Fruit fly (Drosophila melanogaster) whole organism, embryonic: ENCODE data around the gene Pgls.

Experiments used
- CG10959 ChIP-seq: fragments of 200-800 bp; sonication (Bioruptor generic); IDR thresholded peaks from 2 replicates; pipeline ENCODE4 v1.3.6; 2022; ENCODE audit warnings: missing biosample characterization, missing genetic modification characterization
- CG12769 ChIP-seq: fragments of 200-800 bp; sonication (Bioruptor generic); optimal IDR thresholded peaks from 2 replicates; lab custom pipeline; 2019; ENCODE audit warnings: missing biosample characterization, mild to moderate bottlenecking, missing genetic modification characterization, moderate library complexity
- CG13287 ChIP-seq: fragments of 200-800 bp; sonication (Bioruptor generic); IDR thresholded peaks from 2 replicates; pipeline ENCODE4 v1.3.6; 2022; ENCODE audit warnings: missing biosample characterization, missing genetic modification characterization; ENCODE audit not compliant: partially characterized antibody
- CG14710 ChIP-seq: fragments of 200-800 bp; sonication (Bioruptor generic); optimal IDR thresholded peaks from 3 replicates; lab custom pipeline; 2019; ENCODE audit warnings: missing biosample characterization, mild to moderate bottlenecking, missing genetic modification characterization, moderate library complexity
- CG15479 ChIP-seq: fragments of 200-800 bp; sonication (Bioruptor generic); optimal IDR thresholded peaks from 3 replicates; lab custom pipeline; 2019; ENCODE audit warnings: missing biosample characterization, mild to moderate bottlenecking, missing genetic modification characterization, moderate library complexity
- CG16779 ChIP-seq: fragments of 200-800 bp; sonication (Bioruptor generic); IDR thresholded peaks from 2 replicates; pipeline ENCODE4 v1.3.6; 2022; ENCODE audit warnings: missing biosample characterization, missing genetic modification characterization
- CG16813 ChIP-seq: fragments of 200-800 bp; sonication (Bioruptor generic); IDR thresholded peaks from 3 replicates; pipeline ENCODE4 v1.3.6; 2022; ENCODE audit warnings: missing biosample characterization, missing genetic modification characterization; ENCODE audit not compliant: partially characterized antibody
- CG17612 ChIP-seq: fragments of 200-800 bp; sonication (Bioruptor generic); IDR thresholded peaks from 2 replicates; pipeline ENCODE4 v1.3.6; 2022; ENCODE audit warnings: missing biosample characterization, missing genetic modification characterization
- CG2199 ChIP-seq: fragments of 200-800 bp; sonication (Bioruptor generic); IDR thresholded peaks from 3 replicates; pipeline ENCODE4 v1.3.6; 2022; ENCODE audit warnings: missing biosample characterization, missing genetic modification characterization
- CG2875 ChIP-seq: fragments of 200-800 bp; sonication (Bioruptor generic); optimal IDR thresholded peaks from 2 replicates; lab custom pipeline; 2017; ENCODE audit warnings: missing biosample characterization, mild to moderate bottlenecking, missing genetic modification characterization, missing genetic modification reagents
- CG4360 ChIP-seq: fragments of 200-800 bp; sonication (Bioruptor generic); IDR thresholded peaks from 2 replicates; pipeline ENCODE4 v1.3.6; 2022; ENCODE audit warnings: missing biosample characterization, missing genetic modification characterization
- CG5953 ChIP-seq: fragments of 200-800 bp; sonication (Bioruptor generic); IDR thresholded peaks from 2 replicates; pipeline ENCODE4 v1.3.6; 2022; ENCODE audit warnings: missing biosample characterization, missing genetic modification characterization
- CG6175 ChIP-seq: fragments of 200-800 bp; sonication (Bioruptor generic); IDR thresholded peaks from 3 replicates; pipeline ENCODE4 v1.3.6; 2022; ENCODE audit warnings: missing biosample characterization, missing genetic modification characterization
- CG7786 ChIP-seq: fragments of 200-800 bp; sonication (Bioruptor generic); optimal IDR thresholded peaks from 2 replicates; lab custom pipeline; 2016; ENCODE audit warnings: missing biosample characterization, missing genetic modification characterization
- CG7839 ChIP-seq: fragments of 200-800 bp; sonication (Bioruptor generic); optimal IDR thresholded peaks from 3 replicates; lab custom pipeline; 2018; ENCODE audit warnings: missing biosample characterization, mild to moderate bottlenecking, missing genetic modification characterization, moderate library complexity
- CG9215 ChIP-seq: fragments of 200-800 bp; sonication (Bioruptor generic); IDR thresholded peaks from 2 replicates; pipeline ENCODE4 v1.3.6; 2022; ENCODE audit warnings: missing biosample characterization, missing genetic modification characterization
- Dbx ChIP-seq: fragments of 200-800 bp; sonication (Bioruptor generic); IDR thresholded peaks from 3 replicates; pipeline ENCODE4 v1.3.6; 2022; ENCODE audit warnings: missing biosample characterization, missing genetic modification characterization
- Dll ChIP-seq: fragments of 200-800 bp; sonication (Bioruptor generic); IDR thresholded peaks from 4 replicates; pipeline ENCODE4 v1.3.6; 2022; ENCODE audit warnings: missing biosample characterization, missing genetic modification characterization; ENCODE audit not compliant: partially characterized antibody
- E2f2 ChIP-seq: fragments of 200-800 bp; sonication (Bioruptor generic); IDR thresholded peaks from 2 replicates; pipeline ENCODE4 v1.3.6; 2022; ENCODE audit warnings: missing biosample characterization, missing genetic modification characterization
- HLH4C ChIP-seq: fragments of 200-800 bp; sonication (Bioruptor generic); IDR thresholded peaks from 3 replicates; pipeline ENCODE4 v1.3.6; 2022; ENCODE audit warnings: missing biosample characterization, missing genetic modification characterization; ENCODE audit not compliant: partially characterized antibody
- HmgZ ChIP-seq: fragments of 200-800 bp; sonication (Bioruptor generic); optimal IDR thresholded peaks from 2 replicates; lab custom pipeline; 2018; ENCODE audit warnings: missing biosample characterization, mild to moderate bottlenecking, missing genetic modification characterization
- Hsf ChIP-seq: fragments of 200-800 bp; sonication (Bioruptor generic); optimal IDR thresholded peaks from 3 replicates; lab custom pipeline; 2016; ENCODE audit warnings: missing biosample characterization, missing genetic modification characterization
- Oaz ChIP-seq: fragments of 200-800 bp; sonication (Bioruptor generic); IDR thresholded peaks from 2 replicates; pipeline ENCODE4 v1.3.6; 2022; ENCODE audit warnings: missing biosample characterization, missing genetic modification characterization
- Stat92E ChIP-seq, 3 experiments: fragments of >200 bp in 2 of 3; fragments of 200-800 bp in 1 of 3; sonication (Bioruptor generic) in 1 of 3; optimal IDR thresholded peaks; 2 replicates each; lab custom pipeline; 2017 to 2019; ENCODE audit warnings: missing biosample characterization in 3 of 3, missing genetic modification characterization in 3 of 3, mild to moderate bottlenecking in 1 of 3, moderate library complexity in 1 of 3
- Trl ChIP-seq, 3 experiments: fragments of >200 bp in 2 of 3; fragments of 200-800 bp in 1 of 3; sonication (Bioruptor generic) in 1 of 3; optimal IDR thresholded peaks; 2 replicates in 1 of 3; 3 replicates in 2 of 3; lab custom pipeline; 2016 to 2017; ENCODE audit warnings: missing biosample characterization in 1 of 3, missing genetic modification characterization in 1 of 3
- Xbp1 ChIP-seq: fragments of 200-800 bp; sonication (Bioruptor generic); optimal IDR thresholded peaks from 3 replicates; lab custom pipeline; 2016; ENCODE audit warnings: missing biosample characterization, mild to moderate bottlenecking, missing genetic modification characterization
- YL-1 ChIP-seq: fragments of 200-800 bp; sonication (Bioruptor generic); optimal IDR thresholded peaks from 3 replicates; lab custom pipeline; 2017; ENCODE audit warnings: missing biosample characterization, mild to moderate bottlenecking, missing genetic modification characterization
- abd-A ChIP-seq: fragments of 200-800 bp; sonication (Bioruptor generic); optimal IDR thresholded peaks from 3 replicates; lab custom pipeline; 2019; ENCODE audit warnings: missing biosample characterization, mild to moderate bottlenecking, missing genetic modification characterization, moderate library complexity
- amos ChIP-seq: fragments of 200-800 bp; sonication (Bioruptor generic); IDR thresholded peaks from 2 replicates; pipeline ENCODE4 v1.3.6; 2022; ENCODE audit warnings: missing biosample characterization, missing genetic modification characterization; ENCODE audit not compliant: partially characterized antibody
- ato ChIP-seq: fragments of 200-800 bp; sonication (Bioruptor generic); IDR thresholded peaks from 2 replicates; pipeline ENCODE4 v1.3.6; 2022; ENCODE audit warnings: missing biosample characterization, missing genetic modification characterization; ENCODE audit not compliant: partially characterized antibody
- bigmax ChIP-seq: fragments of 200-800 bp; sonication (Bioruptor generic); optimal IDR thresholded peaks from 2 replicates; lab custom pipeline; 2018; ENCODE audit warnings: missing biosample characterization, mild to moderate bottlenecking, missing genetic modification characterization
- caup ChIP-seq: fragments of 200-800 bp; sonication (Bioruptor generic); optimal IDR thresholded peaks from 3 replicates; lab custom pipeline; 2017; ENCODE audit warnings: missing biosample characterization, mild to moderate bottlenecking, missing genetic modification characterization, moderate library complexity; ENCODE audit not compliant: severe bottlenecking
- esg ChIP-seq: fragments of 200-800 bp; sonication (Bioruptor generic); conservative IDR thresholded peaks from 2 replicates; pipeline ENCODE4 v1.3.6; 2022; ENCODE audit warnings: missing biosample characterization, missing genetic modification characterization
- eyg ChIP-seq: fragments of 200-800 bp; sonication (Bioruptor generic); optimal IDR thresholded peaks from 3 replicates; lab custom pipeline; 2016; ENCODE audit warnings: missing biosample characterization, missing genetic modification characterization
- fd102C ChIP-seq: fragments of 200-800 bp; sonication (Bioruptor generic); optimal IDR thresholded peaks from 2 replicates; lab custom pipeline; 2018; ENCODE audit warnings: missing biosample characterization, mild to moderate bottlenecking, missing genetic modification characterization, moderate library complexity
- her ChIP-seq: fragments of 200-800 bp; sonication (Bioruptor generic); optimal IDR thresholded peaks from 2 replicates; lab custom pipeline; 2016; ENCODE audit warnings: missing biosample characterization, missing genetic modification characterization
- ind ChIP-seq: fragments of 200-800 bp; sonication (Bioruptor generic); optimal IDR thresholded peaks from 3 replicates; lab custom pipeline; 2016; ENCODE audit warnings: missing biosample characterization, missing genetic modification characterization
- knrl ChIP-seq: fragments of 200-800 bp; sonication (Bioruptor generic); IDR thresholded peaks from 3 replicates; pipeline ENCODE4 v1.3.6; 2022; ENCODE audit warnings: missing biosample characterization, missing genetic modification characterization; ENCODE audit not compliant: partially characterized antibody
- mld ChIP-seq: fragments of 200-800 bp; sonication (Bioruptor generic); IDR thresholded peaks from 3 replicates; pipeline ENCODE4 v1.3.6; 2022; ENCODE audit warnings: missing biosample characterization, missing genetic modification characterization; ENCODE audit not compliant: partially characterized antibody
- nom ChIP-seq: fragments of 200-800 bp; sonication (Bioruptor generic); optimal IDR thresholded peaks from 2 replicates; lab custom pipeline; 2017; ENCODE audit warnings: missing biosample characterization, missing genetic modification characterization, mild to moderate bottlenecking, moderate library complexity, missing genetic modification reagents
- pho ChIP-seq: fragments of 200-800 bp; sonication (Bioruptor generic); optimal IDR thresholded peaks from 2 replicates; lab custom pipeline; 2016; ENCODE audit warnings: missing biosample characterization, missing genetic modification characterization
- ro ChIP-seq: fragments of 200-800 bp; sonication (Bioruptor generic); IDR thresholded peaks from 2 replicates; pipeline ENCODE4 v1.3.6; 2022; ENCODE audit warnings: missing biosample characterization, missing genetic modification characterization
- slp2 ChIP-seq: fragments of 200-800 bp; sonication (Bioruptor generic); optimal IDR thresholded peaks from 2 replicates; lab custom pipeline; 2016; ENCODE audit warnings: missing biosample characterization, missing genetic modification characterization
- stwl ChIP-seq: fragments of 200-800 bp; sonication (Bioruptor generic); optimal IDR thresholded peaks from 3 replicates; lab custom pipeline; 2018; ENCODE audit warnings: missing biosample characterization, mild to moderate bottlenecking, missing genetic modification characterization, moderate library complexity
- wek ChIP-seq: fragments of 200-800 bp; sonication (Bioruptor generic); optimal IDR thresholded peaks from 3 replicates; lab custom pipeline; 2018; ENCODE audit warnings: missing biosample characterization, mild to moderate bottlenecking, missing genetic modification characterization, moderate library complexity
- z ChIP-seq: fragments of 200-800 bp; sonication (Bioruptor generic); IDR thresholded peaks from 3 replicates; pipeline ENCODE4 v1.3.6; 2022; ENCODE audit warnings: missing biosample characterization, missing genetic modification characterization
- zen ChIP-seq: fragments of 200-800 bp; sonication (Bioruptor generic); optimal IDR thresholded peaks from 3 replicates; lab custom pipeline; 2018; ENCODE audit warnings: missing biosample characterization, mild to moderate bottlenecking, missing genetic modification characterization, moderate library complexity
- zf30C ChIP-seq: fragments of 200-800 bp; sonication (Bioruptor generic); optimal IDR thresholded peaks from 3 replicates; lab custom pipeline; 2018; ENCODE audit warnings: missing biosample characterization, mild to moderate bottlenecking, missing genetic modification characterization

Gene Pgls

dm6 chrX:10805651-10806191 lies 41.5 kb upstream of the Pgls start (continued):
- TF ChIP-seq fd102C (GFP tag; lab: Kevin White, UChicago), result no peak
- TF ChIP-seq wek (GFP tag; lab: Kevin White, UChicago), result no peak
- no peak for TF ChIP-seq CG9215 (GFP tag; lab: Robert Waterston, UW)
- TF ChIP-seq Oaz (GFP tag; lab: Robert Waterston, UW), result no peak
- peak; percentile 70 for TF ChIP-seq E2f2
- TF ChIP-seq mld (GFP tag; lab: Robert Waterston, UW), result 0 out of 3 replicates have a peak, but pooled peaks have one; percentile 23
- peak; percentile 79; the same call in 2 of the 3 replicates for TF ChIP-seq z (GFP tag; lab: Robert Waterston, UW)
- peak; percentile 12 for TF ChIP-seq stwl
- TF ChIP-seq CG12769 (tag; lab: Kevin White, UChicago), result peak; percentile 77
- TF ChIP-seq YL-1 (GFP tag; lab: Kevin White, UChicago), result no peak
- 0 out of 2 replicates have a peak, but pooled peaks have one; percentile 20 for TF ChIP-seq ato (GFP tag; lab: Robert Waterston, UW)
- TF ChIP-seq HmgZ (tag; lab: Kevin White, UChicago), result peak; percentile 18
- TF ChIP-seq slp2 (GFP tag; lab: Kevin White, UChicago), result no peak
- TF ChIP-seq CG13287, result peak; percentile 59; the same call in 1 of the 2 replicates
- peak; percentile 58; the same call in 2 of the 4 replicates for TF ChIP-seq Dll (GFP tag; lab: Robert Waterston, UW)
- TF ChIP-seq zf30C (GFP tag; lab: Kevin White, UChicago), result no peak
- no peak for TF ChIP-seq CG2875 (GFP tag; lab: Kevin White, UChicago)
- no peak for TF ChIP-seq esg (GFP tag; lab: Robert Waterston, UW)
- TF ChIP-seq zen (tag; lab: Kevin White, UChicago), result peak; percentile 35
- no peak for TF ChIP-seq Xbp1 (GFP tag; lab: Kevin White, UChicago)
- TF ChIP-seq knrl (GFP tag; lab: Robert Waterston, UW), result peak; percentile 41; the same call in 1 of the 3 replicates
- no peak for TF ChIP-seq CG5953
- TF ChIP-seq ind (GFP tag; lab: Kevin White, UChicago), result no peak
- no peak for TF ChIP-seq pho (GFP tag; lab: Kevin White, UChicago)
- no peak for TF ChIP-seq CG16779 (GFP tag; lab: Robert Waterston, UW)
- TF ChIP-seq caup, result peak; percentile 5
- TF ChIP-seq CG17612 (GFP tag; lab: Robert Waterston, UW), result no peak
- peak; percentile 66 to 82 for TF ChIP-seq Trl (optimal IDR thresholded peaks at IDR 0.05; lab: Kevin White, UChicago)
- TF ChIP-seq Trl (GFP tag; optimal IDR thresholded peaks at IDR 0.05; lab: Kevin White, UChicago), result no peak
- TF ChIP-seq CG2199 (GFP tag; lab: Robert Waterston, UW), result no peak
- TF ChIP-seq her (GFP tag; lab: Kevin White, UChicago), result no peak
- no peak for TF ChIP-seq CG7786 (GFP tag; lab: Kevin White, UChicago)
- TF ChIP-seq HLH4C (GFP tag; lab: Robert Waterston, UW), result 0 out of 3 replicates have a peak, but pooled peaks have one; percentile 33
- peak in 1 of 3 experiments; percentile 20 for TF ChIP-seq Stat92E (GFP tag; optimal IDR thresholded peaks at IDR 0.05; lab: Kevin White, UChicago)
- TF ChIP-seq CG10959 (GFP tag; lab: Robert Waterston, UW), result no peak
- TF ChIP-seq CG4360 (GFP tag; lab: Robert Waterston, UW), result no peak
- no peak for TF ChIP-seq CG7839 (tag; lab: Kevin White, UChicago)
- no peak for TF ChIP-seq CG14710
- TF ChIP-seq bigmax (GFP tag; lab: Kevin White, UChicago), result no peak
- no peak for TF ChIP-seq eyg (GFP tag; lab: Kevin White, UChicago)
- no peak for TF ChIP-seq Dbx (GFP tag; lab: Robert Waterston, UW)
- TF ChIP-seq Hsf, result no peak
- TF ChIP-seq CG15479 (GFP tag; lab: Kevin White, UChicago), result no peak
- peak; percentile 97 for TF ChIP-seq nom (GFP tag; lab: Kevin White, UChicago)
- TF ChIP-seq CG6175 (GFP tag; lab: Robert Waterston, UW), result no peak
- TF ChIP-seq ro, result no peak
- TF ChIP-seq abd-A (tag; lab: Kevin White, UChicago), result peak; percentile 4
- peak; percentile 59 for TF ChIP-seq amos
- peak; percentile 61 for TF ChIP-seq CG16813 (GFP tag; lab: Robert Waterston, UW)
